Fruit fly (Drosophila melanogaster) whole organism, prepupa: ENCODE results near the gene CG31141.

ENCODE experiments used
- Blimp-1 ChIP-seq: fragments of 200-800 bp; sonication (Bioruptor generic); optimal IDR thresholded peaks from 3 replicates; lab custom pipeline; 2017; ENCODE audit warnings: missing biosample characterization, missing genetic modification characterization, mild to moderate bottlenecking, moderate library complexity, missing genetic modification reagents
- CG16779 ChIP-seq: fragments of 200-800 bp; sonication (Bioruptor generic); optimal IDR thresholded peaks from 3 replicates; lab custom pipeline; 2017; ENCODE audit warnings: missing biosample characterization, mild to moderate bottlenecking, missing genetic modification characterization
- CG31627 ChIP-seq: fragments of 200-800 bp; sonication (Bioruptor generic); optimal IDR thresholded peaks from 3 replicates; lab custom pipeline; 2016; ENCODE audit warnings: missing biosample characterization, missing genetic modification characterization
- CG6163 ChIP-seq: fragments of 200-800 bp; sonication (Bioruptor generic); IDR thresholded peaks from 3 replicates; pipeline ENCODE4 v1.3.6; 2022; ENCODE audit warnings: missing biosample characterization, missing genetic modification characterization
- Eip75B ChIP-seq: fragments of 200-800 bp; sonication (Bioruptor generic); optimal IDR thresholded peaks from 3 replicates; lab custom pipeline; 2016; ENCODE audit warnings: missing biosample characterization, missing genetic modification characterization
- Ets21C ChIP-seq: fragments of 200-800 bp; sonication (Bioruptor generic); optimal IDR thresholded peaks from 3 replicates; lab custom pipeline; 2016; ENCODE audit warnings: missing biosample characterization, missing genetic modification characterization
- Lpt ChIP-seq: fragments of 200-800 bp; sonication (Bioruptor generic); optimal IDR thresholded peaks from 3 replicates; lab custom pipeline; 2016; ENCODE audit warnings: missing biosample characterization, missing genetic modification characterization
- OdsH ChIP-seq: fragments of 200-800 bp; sonication (Bioruptor generic); optimal IDR thresholded peaks from 3 replicates; lab custom pipeline; 2016; ENCODE audit warnings: missing biosample characterization, missing genetic modification characterization
- achi ChIP-seq: fragments of 200-800 bp; sonication (Bioruptor generic); optimal IDR thresholded peaks from 3 replicates; lab custom pipeline; 2016; ENCODE audit warnings: missing biosample characterization, missing genetic modification characterization
- acj6 ChIP-seq: fragments of 200-800 bp; sonication (Bioruptor generic); optimal IDR thresholded peaks from 3 replicates; lab custom pipeline; 2016; ENCODE audit warnings: missing biosample characterization, missing genetic modification characterization
- esn ChIP-seq: fragments of 200-800 bp; sonication (Bioruptor generic); optimal IDR thresholded peaks from 2 replicates; lab custom pipeline; 2016; ENCODE audit warnings: missing biosample characterization, mild to moderate bottlenecking, missing genetic modification characterization, moderate library complexity
- lz ChIP-seq: fragments of 200-800 bp; sonication (Bioruptor generic); optimal IDR thresholded peaks from 3 replicates; lab custom pipeline; 2016; ENCODE audit warnings: missing biosample characterization, missing genetic modification characterization

- TF ChIP-seq achi (GFP tag; lab: Kevin White, UChicago) = peak; percentile 20
- no peak for TF ChIP-seq Ets21C (GFP tag; lab: Kevin White, UChicago)
- TF ChIP-seq OdsH = no peak
- TF ChIP-seq CG16779 = no peak
- no peak for TF ChIP-seq lz (GFP tag; lab: Kevin White, UChicago)
- no peak for TF ChIP-seq Eip75B
- no peak for TF ChIP-seq CG6163
- no peak for TF ChIP-seq CG31627 (GFP tag; lab: Kevin White, UChicago)
- TF ChIP-seq Lpt (GFP tag; lab: Kevin White, UChicago) = no peak
- TF ChIP-seq Blimp-1 (GFP tag; lab: Kevin White, UChicago) = no peak
- TF ChIP-seq esn = no peak
- TF ChIP-seq acj6 (GFP tag; lab: Kevin White, UChicago) = no peak
Observed at dm6 chr3R:23902034-23902433, 21.1 kb upstream of the CG31141 start.
